Fruit fly (Drosophila melanogaster) S2 (cell line): ENCODE results near the gene CG42268.

ENCODE experiments used
- CG8478 ChIP-seq: fragments of >200 bp; optimal IDR thresholded peaks from 2 replicates; lab custom pipeline; 2018
- CTCF ChIP-seq, 2 experiments: fragments of >200 bp; optimal IDR thresholded peaks; 2 replicates each; lab custom pipeline; 2018

dm6 chr3L:9767636-9768358, 7.6 kb upstream of the CG42268 start:
- no peak for TF ChIP-seq CG8478 (lab: Kevin White, UChicago)
- no peak for TF ChIP-seq CTCF (optimal IDR thresholded peaks at IDR 0.05; lab: Kevin White, UChicago)
